Worm (Caenorhabditis elegans) whole organism, young adult: ENCODE results near the gene tbc-12.

Experiments used
- B0336.3 ChIP-seq: fragments of 200-800 bp; sonication (Bioruptor generic); IDR thresholded peaks from 2 replicates; pipeline ENCODE4 v1.3.6; 2022; ENCODE audit warnings: missing genetic modification characterization, missing compliant biosample characterization
- F37B4.10 ChIP-seq: fragments of 200-800 bp; sonication (Bioruptor generic); IDR thresholded peaks from 2 replicates; pipeline ENCODE4 v1.3.6; 2022; ENCODE audit warnings: missing genetic modification characterization, missing compliant biosample characterization
- K11D2.4 ChIP-seq: fragments of 200-800 bp; sonication (Bioruptor generic); IDR thresholded peaks from 2 replicates; pipeline ENCODE4 v1.3.6; 2022; ENCODE audit warnings: missing genetic modification reagents, missing genetic modification characterization, missing compliant biosample characterization
- K12H6.12 ChIP-seq: fragments of 200-800 bp; sonication (Bioruptor generic); optimal IDR thresholded peaks from 2 replicates; lab custom pipeline; 2018; ENCODE audit warnings: mild to moderate bottlenecking, missing genetic modification characterization, missing compliant biosample characterization
- Y79H2A.3 ChIP-seq: fragments of 200-800 bp; sonication (Bioruptor generic); conservative IDR thresholded peaks from 2 replicates; pipeline ENCODE4 v1.3.6; 2022; ENCODE audit warnings: missing genetic modification reagents, missing genetic modification characterization, missing compliant biosample characterization
- Y95B8A.8 ChIP-seq: fragments of 200-800 bp; sonication (Bioruptor generic); IDR thresholded peaks from 2 replicates; pipeline ENCODE4 v1.3.6; 2022; ENCODE audit warnings: missing genetic modification reagents, missing genetic modification characterization, missing compliant biosample characterization
- ama-1 ChIP-seq, 3 experiments: fragments of 150-350 bp in 1 of 3; sonication (generic microtip) in 2 of 3; optimal IDR thresholded peaks; 2 replicates each; lab custom pipeline; 2014 to 2018; ENCODE audit warnings: missing biosample characterization in 2 of 3, missing genetic modification characterization in 2 of 3, missing genetic modification reagents in 2 of 3
- atf-7 ChIP-seq: sonication (generic microtip); optimal IDR thresholded peaks from 2 replicates; lab custom pipeline; 2017; ENCODE audit warnings: mild to moderate bottlenecking, missing genetic modification characterization, missing compliant biosample characterization
- attf-6 ChIP-seq: fragments of 200-800 bp; sonication (Bioruptor generic); IDR thresholded peaks from 2 replicates; pipeline ENCODE4 v1.3.6; 2022; ENCODE audit warnings: missing genetic modification reagents, missing genetic modification characterization, missing compliant biosample characterization
- cebp-1 ChIP-seq, 2 experiments: fragments of 200-800 bp in 1 of 2; sonication (Bioruptor generic) in 1 of 2; sonication (generic microtip) in 1 of 2; IDR thresholded peaks in 1 of 2; optimal IDR thresholded peaks in 1 of 2; 2 replicates each; pipeline versions ENCODE4 v1.3.6 to Lab custom; 2017 to 2022; ENCODE audit warnings: missing compliant biosample characterization in 2 of 2, missing genetic modification characterization in 2 of 2, mild to moderate bottlenecking in 1 of 2, missing genetic modification reagents in 1 of 2, moderate library complexity in 1 of 2
- ceh-27 ChIP-seq: fragments of 200-800 bp; sonication (Bioruptor generic); optimal IDR thresholded peaks from 2 replicates; lab custom pipeline; 2018; ENCODE audit warnings: mild to moderate bottlenecking, missing genetic modification characterization, moderate library complexity, missing compliant biosample characterization
- ceh-40 ChIP-seq: fragments of 200-800 bp; sonication (Bioruptor generic); IDR thresholded peaks from 2 replicates; pipeline ENCODE4 v1.3.6; 2022; ENCODE audit warnings: missing genetic modification characterization, missing compliant biosample characterization
- chd-7 ChIP-seq: sonication (generic microtip); optimal IDR thresholded peaks from 2 replicates; lab custom pipeline; 2016; ENCODE audit warnings: mild to moderate bottlenecking, missing genetic modification characterization, moderate library complexity, missing compliant biosample characterization
- die-1 ChIP-seq: sonication (generic microtip); optimal IDR thresholded peaks from 2 replicates; lab custom pipeline; 2016; ENCODE audit warnings: missing genotype, mild to moderate bottlenecking, missing genetic modification characterization, missing compliant biosample characterization
- dox-1 ChIP-seq: fragments of 200-800 bp; sonication (Bioruptor generic); IDR thresholded peaks from 2 replicates; pipeline ENCODE4 v1.3.6; 2022; ENCODE audit warnings: missing genetic modification reagents, missing genetic modification characterization, missing compliant biosample characterization
- egl-18 ChIP-seq: fragments of 200-800 bp; sonication (Bioruptor generic); IDR thresholded peaks from 2 replicates; pipeline ENCODE4 v1.3.6; 2022; ENCODE audit warnings: missing genetic modification reagents, missing genetic modification characterization, missing compliant biosample characterization
- egl-44 ChIP-seq: fragments of 200-800 bp; sonication (Bioruptor generic); IDR thresholded peaks from 2 replicates; pipeline ENCODE4 v1.3.6; 2022; ENCODE audit warnings: missing genetic modification reagents, missing genetic modification characterization, missing compliant biosample characterization
- egrh-3 ChIP-seq: fragments of 200-800 bp; sonication (Bioruptor generic); IDR thresholded peaks from 2 replicates; pipeline ENCODE4 v1.3.6; 2022; ENCODE audit warnings: missing genetic modification reagents, missing genetic modification characterization, missing compliant biosample characterization
- gei-17 ChIP-seq: fragments of 200-800 bp; sonication (Bioruptor generic); optimal IDR thresholded peaks from 2 replicates; lab custom pipeline; 2018; ENCODE audit warnings: mild to moderate bottlenecking, missing genetic modification characterization, missing compliant biosample characterization
- hmg-1.2 ChIP-seq: fragments of 200-800 bp; sonication (Bioruptor generic); IDR thresholded peaks from 2 replicates; pipeline ENCODE4 v1.3.6; 2022; ENCODE audit warnings: missing genetic modification reagents, missing genetic modification characterization, missing compliant biosample characterization
- hmg-20 ChIP-seq: fragments of 200-800 bp; sonication (Bioruptor generic); IDR thresholded peaks from 2 replicates; pipeline ENCODE4 v1.3.6; 2022; ENCODE audit warnings: missing genetic modification reagents, missing genetic modification characterization, missing compliant biosample characterization
- let-526 ChIP-seq: fragments of 200-800 bp; sonication (Bioruptor generic); IDR thresholded peaks from 2 replicates; pipeline ENCODE4 v1.3.6; 2022; ENCODE audit warnings: missing genetic modification reagents, missing genetic modification characterization, missing compliant biosample characterization
- lin-26 ChIP-seq: fragments of 200-800 bp; sonication (Bioruptor generic); IDR thresholded peaks from 2 replicates; pipeline ENCODE4 v1.3.6; 2022; ENCODE audit warnings: missing genetic modification reagents, missing genetic modification characterization, missing compliant biosample characterization
- lin-35 ChIP-seq, 3 experiments: fragments of 150-350 bp in 2 of 3; sonication (generic microtip) in 1 of 3; optimal IDR thresholded peaks; 2 replicates each; lab custom pipeline; 2014 to 2018; ENCODE audit warnings: missing biosample characterization in 3 of 3, missing genetic modification characterization in 3 of 3, missing genetic modification reagents in 3 of 3
- lin-40 ChIP-seq: sonication (generic microtip); optimal IDR thresholded peaks from 2 replicates; lab custom pipeline; 2016; ENCODE audit warnings: missing genetic modification characterization, mild to moderate bottlenecking, missing compliant biosample characterization, missing genotype, missing genetic modification reagents
- lin-54 ChIP-seq: fragments of 200-800 bp; sonication (Bioruptor generic); optimal IDR thresholded peaks from 2 replicates; lab custom pipeline; 2018; ENCODE audit warnings: mild to moderate bottlenecking, missing genetic modification characterization, missing compliant biosample characterization
- madf-3 ChIP-seq: fragments of 200-800 bp; sonication (Bioruptor generic); IDR thresholded peaks from 2 replicates; pipeline ENCODE4 v1.3.6; 2022; ENCODE audit warnings: missing genetic modification reagents, missing genetic modification characterization, missing compliant biosample characterization
- mcd-1 ChIP-seq: fragments of 200-800 bp; sonication (Bioruptor generic); IDR thresholded peaks from 2 replicates; pipeline ENCODE4 v1.3.6; 2022; ENCODE audit warnings: missing genetic modification reagents, missing genetic modification characterization, missing compliant biosample characterization
- nhr-120 ChIP-seq: fragments of 200-800 bp; sonication (Bioruptor generic); IDR thresholded peaks from 2 replicates; pipeline ENCODE4 v1.3.6; 2022; ENCODE audit warnings: missing genetic modification characterization, missing compliant biosample characterization
- pbrm-1 ChIP-seq: fragments of 200-800 bp; sonication (Bioruptor generic); IDR thresholded peaks from 2 replicates; pipeline ENCODE4 v1.3.6; 2022; ENCODE audit warnings: missing genetic modification reagents, missing genetic modification characterization, missing compliant biosample characterization
- repo-1 ChIP-seq: sonication (generic microtip); optimal IDR thresholded peaks from 2 replicates; lab custom pipeline; 2017; ENCODE audit warnings: mild to moderate bottlenecking, missing genetic modification characterization, missing compliant biosample characterization
- snpc-4 ChIP-seq, 5 experiments: fragments of 150-350 bp in 1 of 5; sonication (generic microtip) in 4 of 5; optimal IDR thresholded peaks; 2 replicates each; lab custom pipeline; 2014 to 2018; ENCODE audit warnings: missing genetic modification characterization in 5 of 5, missing biosample characterization in 3 of 5, antibody characterized with exemption in 2 of 5, mild to moderate bottlenecking in 2 of 5, missing compliant biosample characterization in 2 of 5, missing genotype in 2 of 5, moderate library complexity in 2 of 5, missing genetic modification reagents in 1 of 5
- somi-1 ChIP-seq: fragments of 200-800 bp; sonication (Bioruptor generic); optimal IDR thresholded peaks from 2 replicates; lab custom pipeline; 2018; ENCODE audit warnings: mild to moderate bottlenecking, missing genetic modification characterization, missing compliant biosample characterization
- tbp1 ChIP-seq: fragments of 200-800 bp; sonication (Bioruptor generic); optimal IDR thresholded peaks from 2 replicates; lab custom pipeline; 2018; ENCODE audit warnings: mild to moderate bottlenecking, missing genetic modification characterization, missing compliant biosample characterization
- zfh-2 ChIP-seq: fragments of 200-800 bp; sonication (Bioruptor generic); conservative IDR thresholded peaks from 2 replicates; pipeline ENCODE4 v1.3.6; 2022; ENCODE audit warnings: missing genetic modification reagents, missing genetic modification characterization, missing compliant biosample characterization
- ztf-18 ChIP-seq: sonication (generic microtip); optimal IDR thresholded peaks from 2 replicates; lab custom pipeline; 2016; ENCODE audit warnings: missing genotype, mild to moderate bottlenecking, missing genetic modification characterization, missing compliant biosample characterization

Gene tbc-12

DNA sequence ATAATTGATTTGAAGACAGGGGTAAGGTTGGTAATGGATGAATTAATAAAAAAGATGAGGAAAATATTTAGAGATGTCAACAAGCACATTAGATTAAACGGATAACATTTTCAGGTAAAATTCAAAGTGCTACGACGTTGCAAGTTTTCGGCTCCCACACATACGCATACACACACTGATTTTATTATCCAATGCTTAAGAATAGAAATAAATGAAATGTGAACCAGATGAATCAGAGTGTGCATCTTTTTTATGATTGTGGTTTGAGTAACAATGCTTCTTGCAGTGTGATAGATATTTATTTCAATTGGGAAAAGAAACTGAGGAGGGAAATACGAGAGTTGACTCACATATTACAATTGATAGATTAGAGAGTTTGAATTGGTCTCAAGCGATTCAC is 6.5 kb upstream of the tbc-12 start:
- no peak for TF ChIP-seq lin-54 (GFP tag; lab: Kevin White, UChicago)
- TF ChIP-seq attf-6 = no peak
- no peak for TF ChIP-seq ama-1 (optimal IDR thresholded peaks at IDR 0.05; lab: Kevin White, UChicago)
- no peak for TF ChIP-seq ama-1 (GFP tag; optimal IDR thresholded peaks at IDR 0.05; lab: Kevin White, UChicago)
- no peak for TF ChIP-seq hmg-20
- no peak for TF ChIP-seq Y95B8A.8 (GFP tag; lab: Robert Waterston, UW)
- TF ChIP-seq ztf-18 (tag; lab: Kevin White, UChicago) = no peak

DNA sequence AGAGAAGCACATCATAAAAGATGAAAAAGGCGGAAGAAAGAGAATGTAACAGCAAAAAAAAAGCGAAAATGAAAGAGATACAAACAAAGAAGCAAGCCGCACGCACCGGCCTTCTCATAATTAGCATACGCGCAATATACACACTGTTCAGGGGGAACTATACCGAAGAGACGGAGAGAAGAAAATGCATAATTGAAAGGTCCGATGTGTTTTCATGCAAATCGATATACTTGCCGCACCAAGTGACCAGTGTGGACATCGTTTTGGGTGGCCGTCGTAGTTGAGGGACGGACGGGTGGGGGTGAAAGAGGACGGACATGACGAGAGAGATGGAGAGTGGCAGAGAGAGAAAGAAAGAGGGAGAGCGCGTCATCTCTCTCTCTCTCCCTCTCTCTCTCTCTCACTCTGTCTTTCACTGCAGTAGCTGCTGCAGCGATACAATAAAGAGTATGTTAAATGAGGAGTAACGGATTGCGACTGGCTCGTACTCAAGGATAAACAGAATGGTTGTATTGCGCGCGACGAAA is 4.1 kb upstream of the tbc-12 start:
- TF ChIP-seq zfh-2 (GFP tag; lab: Robert Waterston, UW) = peak; percentile 95
- peak; percentile 83 for TF ChIP-seq K12H6.12 (tag; lab: Kevin White, UChicago)
- no peak for TF ChIP-seq lin-54 (GFP tag; lab: Kevin White, UChicago)
- TF ChIP-seq ceh-27 (GFP tag; lab: Kevin White, UChicago) = peak; percentile 78
- TF ChIP-seq egl-18 (GFP tag; lab: Robert Waterston, UW) = 0 out of 2 replicates have a peak, but pooled peaks have one; percentile 26
- TF ChIP-seq cebp-1 (GFP tag; IDR thresholded peaks at IDR 0.05; lab: Robert Waterston, UW) = no peak
- TF ChIP-seq cebp-1 (tag; optimal IDR thresholded peaks at IDR 0.05; lab: Kevin White, UChicago) = peak; percentile 59
- TF ChIP-seq chd-7 (tag; lab: Kevin White, UChicago) = peak; percentile 56
- 0 out of 2 replicates have a peak, but pooled peaks have one; percentile 67 for TF ChIP-seq dox-1 (GFP tag; lab: Robert Waterston, UW)
- no peak for TF ChIP-seq ceh-40 (GFP tag; lab: Robert Waterston, UW)
- peak; percentile 31 for TF ChIP-seq die-1 (tag; lab: Kevin White, UChicago)
- 0 out of 2 replicates have a peak, but pooled peaks have one; percentile 5 for TF ChIP-seq let-526 (GFP tag; lab: Robert Waterston, UW)
- TF ChIP-seq mcd-1 (GFP tag; lab: Robert Waterston, UW) = 0 out of 2 replicates have a peak, but pooled peaks have one; percentile 36
- 0 out of 2 replicates have a peak, but pooled peaks have one; percentile 19 for TF ChIP-seq B0336.3 (GFP tag; lab: Robert Waterston, UW)
- no peak for TF ChIP-seq nhr-120 (GFP tag; lab: Robert Waterston, UW)
- peak; percentile 18 for TF ChIP-seq somi-1 (GFP tag; lab: Kevin White, UChicago)
- no peak for TF ChIP-seq Y79H2A.3
- TF ChIP-seq atf-7 (tag; lab: Kevin White, UChicago) = peak; percentile 17
- 0 out of 2 replicates have a peak, but pooled peaks have one; percentile 46 for TF ChIP-seq K11D2.4 (GFP tag; lab: Robert Waterston, UW)
- TF ChIP-seq F37B4.10 = no peak
- TF ChIP-seq lin-40 (tag; lab: Kevin White, UChicago) = peak; percentile 54
- TF ChIP-seq egl-44 (GFP tag; lab: Robert Waterston, UW) = no peak
- TF ChIP-seq gei-17 (GFP tag; lab: Kevin White, UChicago) = peak; percentile 8
- TF ChIP-seq tbp1 = no peak
- TF ChIP-seq lin-26 (GFP tag; lab: Robert Waterston, UW) = no peak
- TF ChIP-seq madf-3 = 0 out of 2 replicates have a peak, but pooled peaks have one; percentile 54
- peak in 1 of 3 experiments; percentile 3 for TF ChIP-seq lin-35 (GFP tag; optimal IDR thresholded peaks at IDR 0.05; lab: Kevin White, UChicago)
- TF ChIP-seq egrh-3 = peak; percentile 71
- TF ChIP-seq repo-1 (tag; lab: Kevin White, UChicago) = no peak
- 0 out of 2 replicates have a peak, but pooled peaks have one; percentile 46 for TF ChIP-seq pbrm-1 (GFP tag; lab: Robert Waterston, UW)
- TF ChIP-seq snpc-4 (GFP tag; optimal IDR thresholded peaks at IDR 0.05; lab: Kevin White, UChicago) = no peak
- peak in 2 of 4 experiments; percentile 4 to 15 for TF ChIP-seq snpc-4 (tag; optimal IDR thresholded peaks at IDR 0.05; lab: Kevin White, UChicago)
- peak; percentile 53; the same call in 1 of the 2 replicates for TF ChIP-seq hmg-1.2 (GFP tag; lab: Robert Waterston, UW)
